Worm (Caenorhabditis elegans) whole organism, L2 larva: Measurements from ENCODE around the gene F23F1.10.
A peak's percentile ranks its signal among the peaks of the same experiment; 100 is the strongest.

Source experiments
- C34F6.9 ChIP-seq: fragments of 150-350 bp; optimal IDR thresholded peaks from 2 replicates; lab custom pipeline; 2014; ENCODE audit warnings: missing biosample characterization, missing genetic modification characterization
- F13H6.1 ChIP-seq: sonication (generic microtip); optimal IDR thresholded peaks from 2 replicates; lab custom pipeline; 2016; ENCODE audit warnings: missing genetic modification characterization, missing compliant biosample characterization
- R02D3.7 ChIP-seq: fragments of 150-350 bp; optimal IDR thresholded peaks from 2 replicates; lab custom pipeline; 2014; ENCODE audit warnings: missing biosample characterization, missing genetic modification characterization
- Y55F3AM.14 ChIP-seq: fragments of 200-800 bp; sonication (Bioruptor generic); optimal IDR thresholded peaks from 2 replicates; lab custom pipeline; 2018; ENCODE audit warnings: mild to moderate bottlenecking, missing genetic modification characterization, missing compliant biosample characterization
- ZK546.5 ChIP-seq: sonication (generic microtip); optimal IDR thresholded peaks from 2 replicates; lab custom pipeline; 2017; ENCODE audit warnings: missing biosample characterization, missing genetic modification characterization
- alr-1 ChIP-seq: fragments of 150-350 bp; optimal IDR thresholded peaks from 2 replicates; lab custom pipeline; 2014; ENCODE audit warnings: missing biosample characterization, missing genetic modification characterization
- aly-2 ChIP-seq: fragments of 150-350 bp; optimal IDR thresholded peaks from 2 replicates; lab custom pipeline; 2014; ENCODE audit warnings: missing biosample characterization, missing genetic modification characterization
- ama-1 ChIP-seq: fragments of 150-350 bp; optimal IDR thresholded peaks from 2 replicates; lab custom pipeline; 2018; ENCODE audit warnings: inconsistent platforms
- blmp-1 ChIP-seq: sonication (generic microtip); optimal IDR thresholded peaks from 2 replicates; lab custom pipeline; 2017; ENCODE audit warnings: missing genetic modification characterization, mild to moderate bottlenecking, missing compliant biosample characterization, antibody characterized with exemption, moderate library complexity; ENCODE audit not compliant: insufficient read depth
- ceh-16 ChIP-seq: fragments of 150-350 bp; optimal IDR thresholded peaks from 2 replicates; lab custom pipeline; 2014; ENCODE audit warnings: missing biosample characterization, missing genetic modification characterization
- ceh-82 ChIP-seq: fragments of 150-350 bp; optimal IDR thresholded peaks from 2 replicates; lab custom pipeline; 2014; ENCODE audit warnings: missing biosample characterization, missing genetic modification characterization
- crh-2 ChIP-seq: sonication (generic microtip); optimal IDR thresholded peaks from 2 replicates; lab custom pipeline; 2017; ENCODE audit warnings: missing biosample characterization, missing genetic modification characterization
- dmd-4 ChIP-seq: sonication (generic microtip); optimal IDR thresholded peaks from 2 replicates; lab custom pipeline; 2017; ENCODE audit warnings: missing biosample characterization, missing genetic modification characterization
- egl-27 ChIP-seq: sonication (generic microtip); optimal IDR thresholded peaks from 3 replicates; lab custom pipeline; 2017; ENCODE audit warnings: missing biosample characterization, missing genetic modification reagents, missing genetic modification characterization
- elt-1 ChIP-seq: fragments of 150-350 bp; optimal IDR thresholded peaks from 2 replicates; lab custom pipeline; 2014; ENCODE audit warnings: missing biosample characterization, missing genetic modification characterization
- elt-3 ChIP-seq: sonication (generic microtip); optimal IDR thresholded peaks from 2 replicates; lab custom pipeline; 2017; ENCODE audit warnings: missing biosample characterization, missing genetic modification characterization
- fos-1 ChIP-seq: fragments of 150-350 bp; optimal IDR thresholded peaks from 2 replicates; lab custom pipeline; 2014; ENCODE audit warnings: missing biosample characterization, missing genetic modification characterization
- gmeb-1 ChIP-seq: fragments of 150-350 bp; optimal IDR thresholded peaks from 2 replicates; lab custom pipeline; 2014; ENCODE audit warnings: missing biosample characterization, missing genetic modification characterization
- lin-11 ChIP-seq: fragments of 150-350 bp; sonication (generic microtip); optimal IDR thresholded peaks from 2 replicates; lab custom pipeline; 2014; ENCODE audit warnings: missing biosample characterization, missing genetic modification characterization, inconsistent platforms, mixed read lengths
- lin-13 ChIP-seq: fragments of 150-350 bp; optimal IDR thresholded peaks from 2 replicates; lab custom pipeline; 2014; ENCODE audit warnings: missing biosample characterization, missing genetic modification reagents, missing genetic modification characterization
- lin-39 ChIP-seq: fragments of 150-350 bp; optimal IDR thresholded peaks from 2 replicates; lab custom pipeline; 2014; ENCODE audit warnings: missing biosample characterization, missing genetic modification reagents, missing genetic modification characterization
- lsy-2 ChIP-seq, 2 experiments: fragments of 150-350 bp in 1 of 2; sonication (generic microtip) in 1 of 2; optimal IDR thresholded peaks; 2 replicates each; lab custom pipeline; 2014 to 2017; ENCODE audit warnings: missing biosample characterization in 2 of 2, missing genetic modification characterization in 2 of 2
- mab-5 ChIP-seq: fragments of 150-350 bp; optimal IDR thresholded peaks from 2 replicates; lab custom pipeline; 2014; ENCODE audit warnings: missing biosample characterization, missing genetic modification characterization
- mbf-1 ChIP-seq: sonication (generic microtip); optimal IDR thresholded peaks from 2 replicates; lab custom pipeline; 2017; ENCODE audit warnings: missing biosample characterization, missing genetic modification characterization
- mdl-1 ChIP-seq, 2 experiments: fragments of 150-350 bp in 1 of 2; sonication (generic microtip) in 1 of 2; optimal IDR thresholded peaks; 2 replicates each; lab custom pipeline; 2017; ENCODE audit warnings: missing biosample characterization in 2 of 2, missing genetic modification characterization in 2 of 2
- nhr-10 ChIP-seq: sonication (generic microtip); optimal IDR thresholded peaks from 2 replicates; lab custom pipeline; 2017; ENCODE audit warnings: missing biosample characterization, missing genetic modification characterization
- nhr-11 ChIP-seq: fragments of 150-350 bp; optimal IDR thresholded peaks from 2 replicates; lab custom pipeline; 2014; ENCODE audit warnings: missing biosample characterization, missing genetic modification characterization
- nhr-12 ChIP-seq: fragments of 150-350 bp; optimal IDR thresholded peaks from 2 replicates; lab custom pipeline; 2014; ENCODE audit warnings: missing biosample characterization, missing genetic modification characterization
- nhr-129 ChIP-seq: fragments of 150-350 bp; optimal IDR thresholded peaks from 2 replicates; lab custom pipeline; 2014; ENCODE audit warnings: missing biosample characterization, missing genetic modification characterization
- nhr-21 ChIP-seq: fragments of 150-350 bp; optimal IDR thresholded peaks from 2 replicates; lab custom pipeline; 2014; ENCODE audit warnings: missing biosample characterization, missing genetic modification characterization
- nhr-23 ChIP-seq: fragments of 150-350 bp; optimal IDR thresholded peaks from 2 replicates; lab custom pipeline; 2014; ENCODE audit warnings: missing biosample characterization, missing genetic modification reagents, missing genetic modification characterization
- nhr-237 ChIP-seq: fragments of 150-350 bp; optimal IDR thresholded peaks from 2 replicates; lab custom pipeline; 2014; ENCODE audit warnings: missing biosample characterization, missing genetic modification characterization
- nhr-25 ChIP-seq: fragments of 150-350 bp; sonication (generic microtip); optimal IDR thresholded peaks from 3 replicates; lab custom pipeline; 2014; ENCODE audit warnings: missing biosample characterization, missing genetic modification characterization
- nhr-6 ChIP-seq: fragments of 150-350 bp; optimal IDR thresholded peaks from 2 replicates; lab custom pipeline; 2014; ENCODE audit warnings: missing biosample characterization, missing genetic modification characterization
- nhr-77 ChIP-seq: fragments of 150-350 bp; optimal IDR thresholded peaks from 2 replicates; lab custom pipeline; 2014; ENCODE audit warnings: missing biosample characterization, missing genetic modification characterization
- peb-1 ChIP-seq: fragments of 150-350 bp; optimal IDR thresholded peaks from 2 replicates; lab custom pipeline; 2014; ENCODE audit warnings: missing biosample characterization, missing genetic modification characterization
- sem-4 ChIP-seq: fragments of 150-350 bp; optimal IDR thresholded peaks from 2 replicates; lab custom pipeline; 2014; ENCODE audit warnings: missing biosample characterization, missing genetic modification reagents, missing genetic modification characterization
- skn-1 ChIP-seq: sonication (generic microtip); optimal IDR thresholded peaks from 2 replicates; lab custom pipeline; 2017; ENCODE audit warnings: missing biosample characterization, missing genetic modification characterization
- sma-3 ChIP-seq: sonication (generic microtip); optimal IDR thresholded peaks from 2 replicates; lab custom pipeline; 2016; ENCODE audit warnings: missing genetic modification reagents, missing genetic modification characterization, missing compliant biosample characterization
- sma-9 ChIP-seq, 2 experiments: fragments of 150-350 bp in 1 of 2; sonication (generic microtip) in 1 of 2; optimal IDR thresholded peaks; 2 replicates each; lab custom pipeline; 2014 to 2016; ENCODE audit warnings: missing genetic modification characterization in 2 of 2, mild to moderate bottlenecking in 1 of 2, missing biosample characterization in 1 of 2, missing compliant biosample characterization in 1 of 2, missing genetic modification reagents in 1 of 2, moderate library complexity in 1 of 2
- snpc-4 ChIP-seq: fragments of 150-350 bp; optimal IDR thresholded peaks from 2 replicates; lab custom pipeline; 2014; ENCODE audit warnings: missing biosample characterization, missing genetic modification characterization
- unc-39 ChIP-seq: fragments of 150-350 bp; optimal IDR thresholded peaks from 2 replicates; lab custom pipeline; 2014; ENCODE audit warnings: missing biosample characterization, missing genetic modification characterization
- unc-55 ChIP-seq: fragments of 150-350 bp; sonication (generic microtip); optimal IDR thresholded peaks from 3 replicates; lab custom pipeline; 2014; ENCODE audit warnings: missing biosample characterization, missing genetic modification reagents, missing genetic modification characterization
- unc-62 ChIP-seq: fragments of 150-350 bp; optimal IDR thresholded peaks from 2 replicates; lab custom pipeline; 2014; ENCODE audit warnings: missing biosample characterization, missing genetic modification reagents, missing genetic modification characterization
- zag-1 ChIP-seq: fragments of 150-350 bp; optimal IDR thresholded peaks from 2 replicates; lab custom pipeline; 2014; ENCODE audit warnings: missing biosample characterization, missing genetic modification characterization
- ztf-1 ChIP-seq: fragments of 200-800 bp; sonication (Bioruptor generic); conservative IDR thresholded peaks from 2 replicates; pipeline ENCODE4 v1.3.6; 2022; ENCODE audit warnings: missing genetic modification characterization, missing compliant biosample characterization
- ztf-11 ChIP-seq: sonication (generic microtip); optimal IDR thresholded peaks from 2 replicates; lab custom pipeline; 2017; ENCODE audit warnings: missing biosample characterization, missing genetic modification characterization
- ztf-4 ChIP-seq: fragments of 150-350 bp; optimal IDR thresholded peaks from 2 replicates; lab custom pipeline; 2014; ENCODE audit warnings: missing biosample characterization, missing genetic modification characterization

Gene F23F1.10

DNA sequence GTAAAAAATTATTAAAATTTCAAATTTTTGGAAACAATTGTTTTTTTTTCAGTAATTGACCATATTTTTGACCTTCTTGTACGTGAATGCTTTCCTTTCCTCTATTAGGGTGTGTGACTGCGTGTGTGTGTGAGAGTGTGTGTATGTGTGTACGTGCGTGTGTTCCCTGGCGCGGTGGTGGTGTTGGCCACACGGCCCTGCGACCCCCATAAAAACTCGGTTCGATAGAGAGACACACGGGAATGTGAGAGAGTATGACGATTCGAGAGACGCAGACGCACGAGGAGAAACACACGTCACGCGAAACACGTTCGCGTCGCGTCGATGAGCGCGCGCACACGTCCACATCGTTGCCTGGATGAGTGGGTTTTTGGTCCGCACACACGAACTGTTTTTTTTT is 23.0 kb downstream of the F23F1.10 start:
- TF ChIP-seq nhr-21 = peak; percentile 70
- peak; percentile 30 for TF ChIP-seq sma-3
- no peak for TF ChIP-seq ztf-1
- peak; percentile 86 for TF ChIP-seq nhr-129 (tag; lab: Kevin White, UChicago)
- TF ChIP-seq lin-39 = no peak
- TF ChIP-seq nhr-237 (tag; lab: Kevin White, UChicago) = no peak
- TF ChIP-seq elt-1 (tag; lab: Kevin White, UChicago) = no peak
- TF ChIP-seq peb-1 = no peak
- TF ChIP-seq nhr-6 (tag; lab: Kevin White, UChicago) = peak; percentile 98
- TF ChIP-seq mdl-1 (tag; optimal IDR thresholded peaks at IDR 0.05; lab: Kevin White, UChicago) = peak; percentile 40 to 83
- TF ChIP-seq C34F6.9 = peak; percentile 85
- no peak for TF ChIP-seq nhr-77 (tag; lab: Kevin White, UChicago)
- TF ChIP-seq elt-3 (tag; lab: Kevin White, UChicago) = no peak
- TF ChIP-seq lsy-2 (tag; optimal IDR thresholded peaks at IDR 0.05; lab: Kevin White, UChicago) = peak; percentile 38 to 66
- no peak for TF ChIP-seq nhr-12 (tag; lab: Kevin White, UChicago)
- TF ChIP-seq mab-5 (tag; lab: Kevin White, UChicago) = no peak
- TF ChIP-seq ceh-16 = no peak
- no peak for TF ChIP-seq ZK546.5 (tag; lab: Kevin White, UChicago)
- TF ChIP-seq egl-27 (tag; lab: Kevin White, UChicago) = peak; percentile 57
- TF ChIP-seq ztf-4 (tag; lab: Kevin White, UChicago) = no peak
- TF ChIP-seq nhr-25 (tag; lab: Kevin White, UChicago) = peak; percentile 82
- no peak for TF ChIP-seq unc-62
- TF ChIP-seq skn-1 (tag; lab: Kevin White, UChicago) = no peak
- TF ChIP-seq sma-9 (GFP tag; optimal IDR thresholded peaks at IDR 0.05; lab: Kevin White, UChicago) = peak; percentile 59
- no peak for TF ChIP-seq sma-9 (tag; optimal IDR thresholded peaks at IDR 0.05; lab: Kevin White, UChicago)
- peak; percentile 42 for TF ChIP-seq sem-4 (tag; lab: Kevin White, UChicago)
- peak; percentile 79 for TF ChIP-seq F13H6.1 (tag; lab: Kevin White, UChicago)
- no peak for TF ChIP-seq alr-1 (tag; lab: Kevin White, UChicago)
- TF ChIP-seq gmeb-1 (tag; lab: Kevin White, UChicago) = no peak
- no peak for TF ChIP-seq R02D3.7
- TF ChIP-seq dmd-4 (tag; lab: Kevin White, UChicago) = no peak
- no peak for TF ChIP-seq ztf-11 (tag; lab: Kevin White, UChicago)
- TF ChIP-seq lin-11 (tag; lab: Kevin White, UChicago) = peak; percentile 32
- TF ChIP-seq ceh-82 (tag; lab: Kevin White, UChicago) = no peak
- TF ChIP-seq Y55F3AM.14 (GFP tag; lab: Kevin White, UChicago) = no peak
- no peak for TF ChIP-seq nhr-11
- peak; percentile 69 for TF ChIP-seq lin-13 (GFP tag; lab: Kevin White, UChicago)
- TF ChIP-seq mbf-1 (tag; lab: Kevin White, UChicago) = no peak
- no peak for TF ChIP-seq aly-2 (tag; lab: Kevin White, UChicago)
- TF ChIP-seq unc-39 (tag; lab: Kevin White, UChicago) = no peak
- TF ChIP-seq unc-55 (GFP tag; lab: Kevin White, UChicago) = peak; percentile 82
- peak; percentile 41 for TF ChIP-seq zag-1
- TF ChIP-seq crh-2 (tag; lab: Kevin White, UChicago) = peak; percentile 93
- no peak for TF ChIP-seq ama-1 (lab: Kevin White, UChicago)
- TF ChIP-seq fos-1 (tag; lab: Kevin White, UChicago) = peak; percentile 74
- no peak for TF ChIP-seq nhr-23 (tag; lab: Kevin White, UChicago)
- no peak for TF ChIP-seq blmp-1 (tag; lab: Kevin White, UChicago)
- no peak for TF ChIP-seq snpc-4 (tag; lab: Kevin White, UChicago)
- TF ChIP-seq nhr-10 (tag; lab: Kevin White, UChicago) = no peak
